Fruit fly (Drosophila melanogaster): ENCODE measurements around the gene chm.

chm gene

DNA sequence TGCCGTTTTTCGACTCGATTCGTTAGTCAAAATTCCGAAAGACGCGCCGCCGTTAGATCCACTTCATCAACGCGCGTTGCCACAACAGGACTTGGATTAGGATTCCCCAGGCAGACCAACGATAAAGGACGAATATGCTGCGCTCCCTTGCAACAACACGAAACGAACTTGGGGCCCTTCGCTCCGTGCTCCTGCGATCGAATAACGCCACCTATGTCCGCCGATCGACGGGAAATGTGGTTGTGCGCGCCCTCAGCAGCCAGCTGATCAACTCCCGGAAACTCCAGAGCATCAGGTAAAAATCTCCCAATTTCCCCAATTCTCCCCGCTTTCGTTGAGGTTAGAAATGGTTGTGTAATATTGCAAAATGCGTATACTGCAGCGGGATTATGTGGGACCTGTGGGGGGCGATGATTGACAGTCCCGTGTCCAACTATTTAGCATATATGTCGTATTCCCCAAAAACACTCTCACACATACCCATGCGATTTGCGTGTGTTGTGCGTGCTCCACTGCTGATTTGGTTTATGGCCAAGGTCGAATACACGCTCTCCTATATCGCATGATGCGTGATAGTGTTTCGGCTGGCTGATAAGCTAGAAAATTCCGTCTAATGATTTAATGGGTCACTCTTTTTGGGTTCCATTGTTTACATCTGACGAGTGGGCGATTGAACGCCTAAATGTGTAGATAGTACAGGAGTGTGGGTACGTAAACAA is 15.0 kb downstream of the chm start (continued):
- TF ChIP-seq bsh (GFP tag; optimal IDR thresholded peaks at IDR 0.05) (no peak), pan (optimal IDR thresholded peaks at IDR 0.05) (no peak), pan (GFP tag; optimal IDR thresholded peaks at IDR 0.05 in 1 of 2, IDR thresholded peaks at IDR 0.05 in 1 of 2) (no peak), Max (GFP tag; optimal IDR thresholded peaks at IDR 0.05) (no peak), CG12299 (tag; optimal IDR thresholded peaks at IDR 0.05) (no peak), ftz-f1 (GFP tag; optimal IDR thresholded peaks at IDR 0.05) (peak; percentile 87), disco-r (GFP tag; optimal IDR thresholded peaks at IDR 0.05) (no peak), grau (tag; optimal IDR thresholded peaks at IDR 0.05) (no peak), Hmr (GFP tag; optimal IDR thresholded peaks at IDR 0.05) (no peak), Opbp (GFP tag; IDR thresholded peaks at IDR 0.05; ENCODE audit: partially characterized antibody) (no peak), Deaf1 (tag; optimal IDR thresholded peaks at IDR 0.05) (no peak), eve (GFP tag; optimal IDR thresholded peaks at IDR 0.05) (no peak), Lhr (GFP tag; optimal IDR thresholded peaks at IDR 0.05) (no peak), Optix (GFP tag; IDR thresholded peaks at IDR 0.05) (no peak), chn (GFP tag; optimal IDR thresholded peaks at IDR 0.05) (no peak), hbn (GFP tag; IDR thresholded peaks at IDR 0.05; ENCODE audit: partially characterized antibody) (no peak), lilli (GFP tag; optimal IDR thresholded peaks at IDR 0.05) (no peak), vfl (GFP tag; optimal IDR thresholded peaks at IDR 0.05) (no peak), Doc2 (GFP tag; IDR thresholded peaks at IDR 0.05) (no peak), CG6813 (GFP tag; optimal IDR thresholded peaks at IDR 0.05) (peak; percentile 59), CG4617 (GFP tag; optimal IDR thresholded peaks at IDR 0.05; ENCODE audit: borderline replicate concordance) (peak; percentile 21), Blimp-1 (GFP tag; optimal IDR thresholded peaks at IDR 0.05) (no peak), CG7839 (tag; optimal IDR thresholded peaks at IDR 0.05) (no peak), CG10543 (GFP tag; optimal IDR thresholded peaks at IDR 0.05) (peak; percentile 61), Hand (GFP tag; optimal IDR thresholded peaks at IDR 0.05) (peak; percentile 14), crp (GFP tag; optimal IDR thresholded peaks at IDR 0.05) (peak in 1 of 2 experiments; percentile 29), chm (GFP tag; IDR thresholded peaks at IDR 0.05) (peak; percentile 56; the same call in 1 of the 2 replicates), CG9437 (GFP tag; optimal IDR thresholded peaks at IDR 0.05) (no peak), seq (GFP tag; IDR thresholded peaks at IDR 0.05) (no peak), gt (GFP tag; IDR thresholded peaks at IDR 0.05) (no peak), mirr (GFP tag; optimal IDR thresholded peaks at IDR 0.05) (peak; percentile 73), CG14965 (GFP tag; optimal IDR thresholded peaks at IDR 0.05; ENCODE audit: borderline replicate concordance) (no peak), CG12942 (GFP tag; optimal IDR thresholded peaks at IDR 0.05) (no peak), CG11085 (GFP tag; IDR thresholded peaks at IDR 0.05) (no peak), bab2 (GFP tag; optimal IDR thresholded peaks at IDR 0.05) (no peak), abd-A (tag; optimal IDR thresholded peaks at IDR 0.05) (no peak), Hr78 (GFP tag; optimal IDR thresholded peaks at IDR 0.05) (no peak), CG1792 (GFP tag; optimal IDR thresholded peaks at IDR 0.05) (no peak), sug (tag; optimal IDR thresholded peaks at IDR 0.05) (peak; percentile 65), CG14441 (GFP tag; IDR thresholded peaks at IDR 0.05) (no peak), Dp (GFP tag; optimal IDR thresholded peaks at IDR 0.05) (no peak), az2 (GFP tag; optimal IDR thresholded peaks at IDR 0.05) (no peak), Tbp (GFP tag; optimal IDR thresholded peaks at IDR 0.05) (no peak), CG31388 (GFP tag; optimal IDR thresholded peaks at IDR 0.05) (no peak), Sin3A (optimal IDR thresholded peaks at IDR 0.05) (no peak), CG11247 (GFP tag; IDR thresholded peaks at IDR 0.05) (no peak), fu2 (GFP tag; optimal IDR thresholded peaks at IDR 0.05) (no peak), knrl (GFP tag; IDR thresholded peaks at IDR 0.05; ENCODE audit: partially characterized antibody) (no peak), CG17328 (GFP tag; IDR thresholded peaks at IDR 0.05) (0 out of 2 replicates have a peak, but pooled peaks have one; percentile 4), NFAT (GFP tag; IDR thresholded peaks at IDR 0.05) (no peak)

All from whole organism, embryonic.